Worm (Caenorhabditis elegans): ENCODE measurements around the gene C18H7.11.
A peak's percentile ranks its signal among the peaks of the same experiment; 100 is the strongest.

The C18H7.11 gene

ce11 chrIV:620324-620723 is 23.6 kb downstream of the C18H7.11 start (continued):
- TF ChIP-seq pax-1 (tag; optimal IDR thresholded peaks at IDR 0.05) (no peak), unc-86 (tag; optimal IDR thresholded peaks at IDR 0.05) (peak; percentile 78), dmd-4 (tag; optimal IDR thresholded peaks at IDR 0.05; ENCODE audit: borderline replicate concordance) (no peak), K09A11.1 (tag; optimal IDR thresholded peaks at IDR 0.05; ENCODE audit: insufficient read depth) (peak; percentile 35), elt-2 (tag; optimal IDR thresholded peaks at IDR 0.05) (peak; percentile 88), hlh-6 (tag; optimal IDR thresholded peaks at IDR 0.05) (peak; percentile 69), unc-42 (tag; optimal IDR thresholded peaks at IDR 0.05) (no peak), ceh-48 (tag; optimal IDR thresholded peaks at IDR 0.05) (peak; percentile 56), rnt-1 (tag; optimal IDR thresholded peaks at IDR 0.05) (peak; percentile 71), hlh-15 (tag; optimal IDR thresholded peaks at IDR 0.05) (peak; percentile 9), tbx-2 (tag; optimal IDR thresholded peaks at IDR 0.05) (peak; percentile 64), ahr-1 (tag; optimal IDR thresholded peaks at IDR 0.05) (peak; percentile 22), T23F11.4 (GFP tag; optimal IDR thresholded peaks at IDR 0.05) (peak; percentile 37), pag-3 (tag; optimal IDR thresholded peaks at IDR 0.05; ENCODE audit: borderline replicate concordance) (no peak), nfya-1 (tag; optimal IDR thresholded peaks at IDR 0.05) (peak; percentile 37), pqm-1 (tag; optimal IDR thresholded peaks at IDR 0.05) (no peak), ets-4 (tag; optimal IDR thresholded peaks at IDR 0.05) (no peak), C38D4.7 (GFP tag; optimal IDR thresholded peaks at IDR 0.05) (peak; percentile 70), sox-2 (GFP tag; IDR thresholded peaks at IDR 0.05) (peak; percentile 50), ceh-34 (tag; optimal IDR thresholded peaks at IDR 0.05) (peak; percentile 74), gmeb-2 (tag; optimal IDR thresholded peaks at IDR 0.05) (peak; percentile 75), ceh-22 (tag; optimal IDR thresholded peaks at IDR 0.05) (peak; percentile 13), tbx-7 (tag; optimal IDR thresholded peaks at IDR 0.05) (peak; percentile 10), ceh-14 (tag; optimal IDR thresholded peaks at IDR 0.05) (peak; percentile 50), ztf-16 (tag; optimal IDR thresholded peaks at IDR 0.05) (peak; percentile 64), hlh-13 (GFP tag; optimal IDR thresholded peaks at IDR 0.05) (peak; percentile 49), lim-6 (tag; optimal IDR thresholded peaks at IDR 0.05) (no peak), dve-1 (tag; optimal IDR thresholded peaks at IDR 0.05) (peak; percentile 61), ref-2 (tag; optimal IDR thresholded peaks at IDR 0.05) (peak; percentile 66), ceh-24 (tag; optimal IDR thresholded peaks at IDR 0.05) (no peak), hlh-8 (tag; optimal IDR thresholded peaks at IDR 0.05) (peak; percentile 4), ama-1 (optimal IDR thresholded peaks at IDR 0.05) (no peak), mec-3 (tag; optimal IDR thresholded peaks at IDR 0.05; ENCODE audit: borderline replicate concordance) (peak; percentile 24), unc-55 (GFP tag; optimal IDR thresholded peaks at IDR 0.05) (no peak), che-1 (tag; optimal IDR thresholded peaks at IDR 0.05) (peak; percentile 67)

DNA sequence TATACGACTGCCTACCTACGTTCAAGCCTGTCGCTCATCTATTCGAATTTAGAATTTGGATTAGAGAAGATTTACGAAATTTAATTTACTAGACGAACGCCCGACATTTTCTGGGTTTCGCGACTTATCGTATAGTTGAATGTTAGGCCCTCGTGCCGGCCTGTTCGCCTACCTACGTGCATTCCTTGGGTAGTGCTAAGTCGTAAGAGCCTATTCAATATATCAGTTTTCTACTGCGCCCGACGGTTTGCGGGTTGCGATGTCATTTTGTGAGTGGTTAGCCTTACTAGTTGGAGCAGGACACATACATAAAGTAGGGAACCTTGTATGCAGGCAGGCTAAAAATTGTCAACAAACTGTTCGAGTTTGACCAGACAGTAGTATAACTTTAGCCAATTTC is 26.3 kb downstream of the C18H7.11 start:
- TF ChIP-seq pat-9 (tag; optimal IDR thresholded peaks at IDR 0.05) (no peak), odd-2 (tag; optimal IDR thresholded peaks at IDR 0.05) (no peak), ceh-9 (tag; optimal IDR thresholded peaks at IDR 0.05) (no peak), hlh-6 (tag; optimal IDR thresholded peaks at IDR 0.05) (no peak), fax-1 (tag; optimal IDR thresholded peaks at IDR 0.05) (no peak), Y22D7AL.16 (tag; optimal IDR thresholded peaks at IDR 0.05) (no peak), syd-9 (tag; optimal IDR thresholded peaks at IDR 0.05) (no peak), C08G9.2 (tag; optimal IDR thresholded peaks at IDR 0.05) (no peak), ceh-14 (tag; optimal IDR thresholded peaks at IDR 0.05) (no peak), fkh-10 (GFP tag; optimal IDR thresholded peaks at IDR 0.05) (no peak), pag-3 (tag; optimal IDR thresholded peaks at IDR 0.05; ENCODE audit: borderline replicate concordance) (no peak), T23F11.4 (GFP tag; optimal IDR thresholded peaks at IDR 0.05) (no peak)

Data from whole organism, late embryonic.